Worm (Caenorhabditis elegans): ENCODE measurements around the gene str-231.

The str-231 gene

DNA sequence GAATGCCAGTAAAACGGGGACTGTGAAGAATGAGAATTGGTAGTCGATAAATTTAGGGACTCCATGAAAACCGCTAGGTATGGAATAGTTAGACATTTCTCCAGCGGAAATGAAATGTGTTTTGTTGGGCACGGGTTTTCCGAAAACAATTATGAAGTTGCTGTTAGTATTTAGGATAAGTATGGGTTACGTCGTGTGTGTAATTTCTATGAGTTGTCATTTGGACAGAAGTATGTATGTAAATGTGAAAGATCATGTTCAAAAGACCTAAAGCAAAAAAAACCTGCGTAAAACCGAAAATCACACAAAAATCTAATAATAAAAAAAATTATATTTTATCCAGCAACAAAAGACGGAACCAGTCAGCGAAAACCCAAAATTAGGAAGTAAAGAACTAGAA lies 34.9 kb downstream of the str-231 start, which contains the start of gene sru-23:
sru-23 (minus strand) TSS at position 101 of the 400 bp plus-strand sequence.
- TF ChIP-seq elt-3 (tag; optimal IDR thresholded peaks at IDR 0.05): no peak
- TF ChIP-seq nhr-129 (tag; optimal IDR thresholded peaks at IDR 0.05): no peak
- TF ChIP-seq ztf-11 (tag; optimal IDR thresholded peaks at IDR 0.05): no peak
- no peak for TF ChIP-seq skn-1 (tag; optimal IDR thresholded peaks at IDR 0.05)
- TF ChIP-seq unc-55 (GFP tag; optimal IDR thresholded peaks at IDR 0.05): no peak
- no peak for TF ChIP-seq C34F6.9 (tag; optimal IDR thresholded peaks at IDR 0.05)
- TF ChIP-seq sma-9 (GFP tag; optimal IDR thresholded peaks at IDR 0.05): no peak
- no peak for TF ChIP-seq sma-9 (tag; optimal IDR thresholded peaks at IDR 0.05)
- no peak for TF ChIP-seq ceh-82 (tag; optimal IDR thresholded peaks at IDR 0.05)
- no peak for TF ChIP-seq ama-1 (optimal IDR thresholded peaks at IDR 0.05)
- TF ChIP-seq lin-11 (tag; optimal IDR thresholded peaks at IDR 0.05): no peak
- no peak for TF ChIP-seq elt-1 (tag; optimal IDR thresholded peaks at IDR 0.05)
- no peak for TF ChIP-seq snpc-4 (tag; optimal IDR thresholded peaks at IDR 0.05)
- TF ChIP-seq dmd-4 (tag; optimal IDR thresholded peaks at IDR 0.05): no peak
- no peak for TF ChIP-seq alr-1 (tag; optimal IDR thresholded peaks at IDR 0.05)
- TF ChIP-seq Y55F3AM.14 (GFP tag; optimal IDR thresholded peaks at IDR 0.05): no peak

DNA sequence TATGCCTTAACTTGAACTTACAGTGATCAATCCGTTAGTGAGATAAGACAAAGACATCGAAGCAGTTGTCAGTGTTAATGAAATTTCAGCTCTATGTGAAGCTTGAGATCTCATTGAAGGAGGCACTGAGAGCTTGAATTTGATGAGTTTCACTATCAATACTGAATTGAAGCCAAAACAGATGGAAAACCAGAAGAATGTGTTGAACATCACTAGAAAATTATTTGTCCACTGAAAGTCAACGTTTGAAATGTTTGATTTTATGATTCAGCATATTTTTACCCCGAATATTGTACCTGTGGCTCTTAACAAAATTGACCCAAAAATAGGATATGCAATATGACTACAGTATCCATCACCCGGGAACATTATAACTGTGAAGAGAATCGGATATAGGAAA lies 36.6 kb downstream of the str-231 start:
- TF ChIP-seq ztf-11 (tag; optimal IDR thresholded peaks at IDR 0.05): no peak
- TF ChIP-seq peb-1 (tag; optimal IDR thresholded peaks at IDR 0.05): no peak
- no peak for TF ChIP-seq ceh-16 (tag; optimal IDR thresholded peaks at IDR 0.05)
- no peak for TF ChIP-seq lin-11 (tag; optimal IDR thresholded peaks at IDR 0.05)
- TF ChIP-seq unc-62 (GFP tag; optimal IDR thresholded peaks at IDR 0.05): no peak
- TF ChIP-seq zag-1 (tag; optimal IDR thresholded peaks at IDR 0.05): no peak
- no peak for TF ChIP-seq elt-1 (tag; optimal IDR thresholded peaks at IDR 0.05)
- no peak for TF ChIP-seq R02D3.7 (tag; optimal IDR thresholded peaks at IDR 0.05)
- no peak for TF ChIP-seq sma-9 (GFP tag; optimal IDR thresholded peaks at IDR 0.05)
- TF ChIP-seq sma-9 (tag; optimal IDR thresholded peaks at IDR 0.05): no peak
- TF ChIP-seq elt-3 (tag; optimal IDR thresholded peaks at IDR 0.05): no peak
- TF ChIP-seq mab-5 (tag; optimal IDR thresholded peaks at IDR 0.05): no peak
- no peak for TF ChIP-seq nhr-237 (tag; optimal IDR thresholded peaks at IDR 0.05)
- TF ChIP-seq nhr-25 (tag; optimal IDR thresholded peaks at IDR 0.05): no peak
- no peak for TF ChIP-seq ceh-82 (tag; optimal IDR thresholded peaks at IDR 0.05)
- TF ChIP-seq alr-1 (tag; optimal IDR thresholded peaks at IDR 0.05): no peak
- TF ChIP-seq crh-2 (tag; optimal IDR thresholded peaks at IDR 0.05): no peak
- no peak for TF ChIP-seq aly-2 (tag; optimal IDR thresholded peaks at IDR 0.05)

DNA sequence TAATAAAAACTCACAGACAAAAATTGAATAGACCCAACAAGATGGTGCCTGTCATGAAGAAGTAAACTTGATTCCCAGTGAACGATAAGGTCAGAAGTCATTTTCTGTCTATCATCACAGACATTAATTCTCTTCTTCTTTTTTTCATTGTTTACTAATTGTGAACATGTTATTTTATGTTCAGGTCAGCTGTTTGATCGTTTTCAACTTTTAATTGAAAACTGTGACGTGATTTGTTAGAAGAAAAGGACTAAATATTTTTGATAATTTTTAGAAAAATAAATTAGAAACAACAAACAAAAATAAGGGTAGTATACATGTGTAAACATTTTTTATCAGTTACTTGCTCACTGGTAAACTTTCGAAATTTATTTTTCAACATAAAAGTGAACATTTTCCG lies 37.8 kb downstream of the str-231 start, which contains the start of gene F36G9.7:
F36G9.7 (minus strand) TSS at position 101 of the 400 bp plus-strand sequence.
- no peak for TF ChIP-seq Y55F3AM.14 (GFP tag; optimal IDR thresholded peaks at IDR 0.05)
- TF ChIP-seq R02D3.7 (tag; optimal IDR thresholded peaks at IDR 0.05): no peak
- TF ChIP-seq unc-62 (GFP tag; optimal IDR thresholded peaks at IDR 0.05): no peak
- TF ChIP-seq F13H6.1 (tag; optimal IDR thresholded peaks at IDR 0.05): no peak
- no peak for TF ChIP-seq unc-39 (tag; optimal IDR thresholded peaks at IDR 0.05)
- TF ChIP-seq nhr-237 (tag; optimal IDR thresholded peaks at IDR 0.05): no peak
- TF ChIP-seq sma-3 (GFP tag; optimal IDR thresholded peaks at IDR 0.05): no peak

DNA sequence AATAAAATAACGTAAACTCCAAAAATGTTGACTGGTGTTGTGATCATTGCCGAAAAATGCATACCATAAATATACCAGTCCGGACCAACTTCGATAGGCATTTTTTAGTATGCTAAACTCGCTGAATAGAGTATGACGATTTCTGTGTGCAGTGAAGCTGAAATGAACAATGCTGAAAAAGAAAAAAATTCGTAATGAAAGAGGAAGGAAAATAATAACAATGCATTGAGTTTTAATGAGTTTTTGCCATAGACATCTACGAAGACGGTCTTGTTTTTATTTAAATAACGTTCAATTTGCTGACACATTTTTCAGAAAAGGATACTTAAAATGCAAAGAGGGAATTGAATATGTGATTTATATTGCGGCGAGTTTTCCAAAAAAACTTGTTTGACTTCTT lies 39.9 kb downstream of the str-231 start, which contains the start of gene sri-1:
sri-1 (minus strand) TSS at position 101 of the 400 bp plus-strand sequence.
- TF ChIP-seq ama-1 (optimal IDR thresholded peaks at IDR 0.05) (no peak), dmd-4 (tag; optimal IDR thresholded peaks at IDR 0.05) (no peak), lin-13 (GFP tag; optimal IDR thresholded peaks at IDR 0.05) (no peak), fos-1 (tag; optimal IDR thresholded peaks at IDR 0.05) (no peak), aly-2 (tag; optimal IDR thresholded peaks at IDR 0.05) (no peak), nhr-25 (tag; optimal IDR thresholded peaks at IDR 0.05) (no peak), nhr-23 (tag; optimal IDR thresholded peaks at IDR 0.05) (no peak), nhr-237 (tag; optimal IDR thresholded peaks at IDR 0.05) (no peak), lin-39 (tag; optimal IDR thresholded peaks at IDR 0.05) (no peak), nhr-6 (tag; optimal IDR thresholded peaks at IDR 0.05) (no peak), sma-9 (GFP tag; optimal IDR thresholded peaks at IDR 0.05) (no peak), sma-9 (tag; optimal IDR thresholded peaks at IDR 0.05) (no peak)

DNA sequence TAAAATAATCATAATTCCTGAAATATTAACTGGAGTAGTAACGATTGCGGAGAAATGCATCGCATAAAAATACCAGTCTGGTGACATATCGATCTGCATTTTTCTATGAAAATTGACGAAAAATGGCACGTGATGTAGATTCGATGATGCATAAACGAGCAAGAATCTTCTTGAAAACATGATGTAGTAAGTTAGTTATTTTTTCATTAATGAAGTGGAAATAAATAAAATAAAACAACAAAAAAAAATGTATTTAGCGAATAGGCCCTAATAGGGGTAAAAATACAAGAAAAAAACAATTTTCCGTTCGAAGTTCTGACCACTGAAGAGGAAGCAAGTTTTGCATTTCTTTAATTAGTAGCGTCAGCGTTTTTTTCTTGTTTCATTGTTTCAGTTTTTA lies 42.3 kb downstream of the str-231 start, which contains the start of gene sri-2:
sri-2 (minus strand) TSS at position 101 of the 400 bp plus-strand sequence.
- TF ChIP-seq nhr-6 (tag; optimal IDR thresholded peaks at IDR 0.05) (no peak), ama-1 (optimal IDR thresholded peaks at IDR 0.05) (no peak), gmeb-1 (tag; optimal IDR thresholded peaks at IDR 0.05) (no peak), nhr-25 (tag; optimal IDR thresholded peaks at IDR 0.05) (no peak), nhr-77 (tag; optimal IDR thresholded peaks at IDR 0.05) (no peak), nhr-11 (tag; optimal IDR thresholded peaks at IDR 0.05) (no peak), elt-1 (tag; optimal IDR thresholded peaks at IDR 0.05) (no peak), sma-9 (GFP tag; optimal IDR thresholded peaks at IDR 0.05) (no peak), sma-9 (tag; optimal IDR thresholded peaks at IDR 0.05) (no peak), nhr-237 (tag; optimal IDR thresholded peaks at IDR 0.05) (no peak), ztf-1 (GFP tag; conservative IDR thresholded peaks at IDR 0.05) (no peak)

All from whole organism, L2 larva.